Worm (Caenorhabditis elegans) whole organism, late embryonic: ENCODE data around the gene srz-94.

ENCODE experiments used
- C08G9.2 ChIP-seq: sonication (generic microtip); optimal IDR thresholded peaks from 2 replicates; lab custom pipeline; 2016; ENCODE audit warnings: mild to moderate bottlenecking, missing genetic modification characterization, moderate library complexity, missing compliant biosample characterization
- C38D4.7 ChIP-seq: fragments of 200-800 bp; sonication (Bioruptor generic); optimal IDR thresholded peaks from 2 replicates; lab custom pipeline; 2018; ENCODE audit warnings: mild to moderate bottlenecking, missing genetic modification characterization, moderate library complexity, missing compliant biosample characterization
- K02D7.2 ChIP-seq: sonication (generic microtip); optimal IDR thresholded peaks from 2 replicates; lab custom pipeline; 2017; ENCODE audit warnings: mild to moderate bottlenecking, missing genetic modification characterization, missing compliant biosample characterization
- K09A11.1 ChIP-seq: sonication (generic microtip); optimal IDR thresholded peaks from 2 replicates; lab custom pipeline; 2017; ENCODE audit warnings: antibody characterized with exemption, mild to moderate bottlenecking, missing genetic modification characterization, missing compliant biosample characterization; ENCODE audit not compliant: insufficient read depth
- ahr-1 ChIP-seq: sonication (generic microtip); optimal IDR thresholded peaks from 2 replicates; lab custom pipeline; 2016; ENCODE audit warnings: missing genetic modification characterization, missing compliant biosample characterization
- ama-1 ChIP-seq: fragments of 150-350 bp; optimal IDR thresholded peaks from 2 replicates; lab custom pipeline; 2014
- ceh-14 ChIP-seq: sonication (generic microtip); optimal IDR thresholded peaks from 2 replicates; lab custom pipeline; 2016; ENCODE audit warnings: missing genotype, missing genetic modification characterization, missing compliant biosample characterization
- ceh-2 ChIP-seq: sonication (generic microtip); optimal IDR thresholded peaks from 2 replicates; lab custom pipeline; 2016; ENCODE audit warnings: missing genotype, missing genetic modification characterization, missing compliant biosample characterization
- ceh-24 ChIP-seq: sonication (generic microtip); optimal IDR thresholded peaks from 2 replicates; lab custom pipeline; 2016; ENCODE audit warnings: mild to moderate bottlenecking, missing genetic modification characterization, missing compliant biosample characterization
- ceh-30 ChIP-seq: fragments of 150-350 bp; optimal IDR thresholded peaks from 2 replicates; lab custom pipeline; 2014; ENCODE audit warnings: missing biosample characterization, missing genetic modification characterization
- ceh-48 ChIP-seq: sonication (generic microtip); optimal IDR thresholded peaks from 2 replicates; lab custom pipeline; 2016; ENCODE audit warnings: missing genetic modification characterization, inconsistent platforms, missing compliant biosample characterization
- ceh-6 ChIP-seq: fragments of 200-800 bp; sonication (Bioruptor generic); optimal IDR thresholded peaks from 2 replicates; lab custom pipeline; 2018; ENCODE audit warnings: mild to moderate bottlenecking, missing genetic modification characterization, missing compliant biosample characterization
- ceh-9 ChIP-seq: sonication (generic microtip); optimal IDR thresholded peaks from 2 replicates; lab custom pipeline; 2016; ENCODE audit warnings: mild to moderate bottlenecking, missing genetic modification characterization, inconsistent platforms, missing compliant biosample characterization
- che-1 ChIP-seq: sonication (generic microtip); optimal IDR thresholded peaks from 2 replicates; lab custom pipeline; 2016; ENCODE audit warnings: mild to moderate bottlenecking, missing genetic modification characterization, missing compliant biosample characterization
- dmd-4 ChIP-seq: sonication (generic microtip); optimal IDR thresholded peaks from 2 replicates; lab custom pipeline; 2016; ENCODE audit warnings: borderline replicate concordance, missing genetic modification characterization, missing compliant biosample characterization
- dve-1 ChIP-seq: sonication (generic microtip); optimal IDR thresholded peaks from 2 replicates; lab custom pipeline; 2017; ENCODE audit warnings: antibody characterized with exemption, mild to moderate bottlenecking, missing genetic modification characterization, missing compliant biosample characterization
- elt-2 ChIP-seq: sonication (generic microtip); optimal IDR thresholded peaks from 2 replicates; lab custom pipeline; 2016; ENCODE audit warnings: missing genetic modification reagents, missing genetic modification characterization, missing compliant biosample characterization
- eyg-1 ChIP-seq: sonication (generic microtip); optimal IDR thresholded peaks from 2 replicates; lab custom pipeline; 2016; ENCODE audit warnings: missing genotype, missing genetic modification characterization, missing compliant biosample characterization
- fax-1 ChIP-seq: sonication (generic microtip); optimal IDR thresholded peaks from 2 replicates; lab custom pipeline; 2016; ENCODE audit warnings: missing genotype, missing genetic modification characterization, missing compliant biosample characterization
- fkh-10 ChIP-seq: fragments of 150-350 bp; optimal IDR thresholded peaks from 2 replicates; lab custom pipeline; 2014; ENCODE audit warnings: missing biosample characterization, missing genetic modification reagents, missing genetic modification characterization
- gmeb-2 ChIP-seq: sonication (generic microtip); optimal IDR thresholded peaks from 2 replicates; lab custom pipeline; 2016; ENCODE audit warnings: missing genetic modification characterization, inconsistent platforms, missing compliant biosample characterization
- hlh-13 ChIP-seq: fragments of 200-800 bp; sonication (Bioruptor generic); optimal IDR thresholded peaks from 2 replicates; lab custom pipeline; 2018; ENCODE audit warnings: mild to moderate bottlenecking, missing genetic modification characterization, missing compliant biosample characterization
- hlh-30 ChIP-seq: sonication (generic microtip); optimal IDR thresholded peaks from 2 replicates; lab custom pipeline; 2017; ENCODE audit warnings: antibody characterized with exemption, missing genetic modification characterization, missing compliant biosample characterization; ENCODE audit not compliant: insufficient read depth
- hlh-6 ChIP-seq: sonication (generic microtip); optimal IDR thresholded peaks from 2 replicates; lab custom pipeline; 2016; ENCODE audit warnings: missing genotype, missing genetic modification characterization, missing compliant biosample characterization
- hlh-8 ChIP-seq: sonication (generic microtip); optimal IDR thresholded peaks from 2 replicates; lab custom pipeline; 2016; ENCODE audit warnings: missing genotype, missing genetic modification characterization, missing compliant biosample characterization
- lim-6 ChIP-seq: sonication (generic microtip); optimal IDR thresholded peaks from 2 replicates; lab custom pipeline; 2016; ENCODE audit warnings: missing genetic modification characterization, missing compliant biosample characterization
- lin-11 ChIP-seq: fragments of 200-800 bp; sonication (Bioruptor generic); optimal IDR thresholded peaks from 2 replicates; lab custom pipeline; 2018; ENCODE audit warnings: mild to moderate bottlenecking, missing genetic modification characterization, missing compliant biosample characterization
- nhr-11 ChIP-seq: fragments of 150-350 bp; optimal IDR thresholded peaks from 2 replicates; lab custom pipeline; 2014; ENCODE audit warnings: missing biosample characterization, missing genetic modification characterization
- npax-4 ChIP-seq: sonication (generic microtip); optimal IDR thresholded peaks from 2 replicates; lab custom pipeline; 2016; ENCODE audit warnings: missing genetic modification characterization, missing compliant biosample characterization
- pat-9 ChIP-seq: fragments of 200-800 bp; sonication (Bioruptor generic); optimal IDR thresholded peaks from 2 replicates; lab custom pipeline; 2018; ENCODE audit warnings: mild to moderate bottlenecking, missing genetic modification characterization, moderate library complexity, missing compliant biosample characterization
- pha-2 ChIP-seq: sonication (generic microtip); optimal IDR thresholded peaks from 2 replicates; lab custom pipeline; 2017; ENCODE audit warnings: mild to moderate bottlenecking, missing genetic modification characterization, missing compliant biosample characterization
- pqm-1 ChIP-seq: sonication (generic microtip); optimal IDR thresholded peaks from 2 replicates; lab custom pipeline; 2016; ENCODE audit warnings: missing genetic modification characterization, missing compliant biosample characterization
- pros-1 ChIP-seq: fragments of 150-350 bp; optimal IDR thresholded peaks from 2 replicates; lab custom pipeline; 2014; ENCODE audit warnings: missing biosample characterization, missing genetic modification reagents, missing genetic modification characterization
- ref-2 ChIP-seq: sonication (generic microtip); optimal IDR thresholded peaks from 2 replicates; lab custom pipeline; 2016; ENCODE audit warnings: missing genetic modification characterization, missing compliant biosample characterization
- rnt-1 ChIP-seq: sonication (generic microtip); optimal IDR thresholded peaks from 2 replicates; lab custom pipeline; 2016; ENCODE audit warnings: missing genetic modification characterization, missing compliant biosample characterization
- sox-2 ChIP-seq: fragments of 200-800 bp; sonication (Bioruptor generic); IDR thresholded peaks from 2 replicates; pipeline ENCODE4 v1.3.6; 2022; ENCODE audit warnings: missing genetic modification reagents, missing genetic modification characterization, missing compliant biosample characterization
- tbx-7 ChIP-seq: sonication (generic microtip); optimal IDR thresholded peaks from 2 replicates; lab custom pipeline; 2016; ENCODE audit warnings: missing genotype, missing genetic modification characterization, missing compliant biosample characterization
- unc-3 ChIP-seq, 2 experiments: fragments of 200-800 bp in 1 of 2; sonication (Bioruptor generic) in 1 of 2; sonication (generic microtip) in 1 of 2; conservative IDR thresholded peaks in 1 of 2; optimal IDR thresholded peaks in 1 of 2; 2 replicates each; pipeline versions ENCODE4 v1.3.6 to Lab custom; 2016 to 2022; ENCODE audit warnings: missing compliant biosample characterization in 2 of 2, missing genetic modification characterization in 2 of 2, missing genetic modification reagents in 1 of 2
- unc-42 ChIP-seq: sonication (generic microtip); optimal IDR thresholded peaks from 2 replicates; lab custom pipeline; 2016; ENCODE audit warnings: missing genotype, missing genetic modification characterization, missing compliant biosample characterization
- unc-86 ChIP-seq: sonication (generic microtip); optimal IDR thresholded peaks from 2 replicates; lab custom pipeline; 2016; ENCODE audit warnings: missing genetic modification characterization, missing compliant biosample characterization
- zip-5 ChIP-seq: sonication (generic microtip); optimal IDR thresholded peaks from 2 replicates; lab custom pipeline; 2016; ENCODE audit warnings: missing genetic modification characterization, missing compliant biosample characterization

srz-94 gene

ce11 chrV:17075900-17076299 lies 40.1 kb upstream of the srz-94 start, which contains the start of gene str-125:
TSS of gene str-125 (minus strand) at chrV:17076000.
- TF ChIP-seq pha-2 (no peak), C38D4.7 (no peak), npax-4 (tag; lab: Kevin White, UChicago) (no peak), nhr-11 (tag; lab: Kevin White, UChicago) (no peak), lin-11 (tag; lab: Kevin White, UChicago) (no peak), unc-86 (no peak), tbx-7 (tag; lab: Kevin White, UChicago) (no peak), ceh-2 (no peak), unc-3 (GFP tag; conservative IDR thresholded peaks at IDR 0.05; lab: Robert Waterston, UW) (no peak), unc-3 (tag; optimal IDR thresholded peaks at IDR 0.05; lab: Kevin White, UChicago) (no peak), ceh-30 (tag; lab: Kevin White, UChicago) (no peak), pros-1 (no peak)

ce11 chrV:17071578-17071977 lies 35.8 kb upstream of the srz-94 start, which contains the start of gene srbc-14:
TSS of gene srbc-14 (minus strand) at chrV:17071678.
- no peak for TF ChIP-seq lim-6 (tag; lab: Kevin White, UChicago)
- no peak for TF ChIP-seq hlh-13 (GFP tag; lab: Kevin White, UChicago)
- TF ChIP-seq hlh-6 (tag; lab: Kevin White, UChicago) = no peak
- no peak for TF ChIP-seq che-1
- no peak for TF ChIP-seq K09A11.1
- TF ChIP-seq unc-86 = no peak
- TF ChIP-seq ceh-24 (tag; lab: Kevin White, UChicago) = no peak
- no peak for TF ChIP-seq C08G9.2 (tag; lab: Kevin White, UChicago)
- no peak for TF ChIP-seq ceh-6 (GFP tag; lab: Kevin White, UChicago)
- no peak for TF ChIP-seq ama-1 (lab: Kevin White, UChicago)
- TF ChIP-seq unc-42 (tag; lab: Kevin White, UChicago) = no peak
- TF ChIP-seq elt-2 (tag; lab: Kevin White, UChicago) = no peak
- TF ChIP-seq hlh-8 (tag; lab: Kevin White, UChicago) = no peak
- no peak for TF ChIP-seq ceh-9 (tag; lab: Kevin White, UChicago)
- no peak for TF ChIP-seq dmd-4 (tag; lab: Kevin White, UChicago)
- no peak for TF ChIP-seq hlh-30 (tag; lab: Kevin White, UChicago)
- TF ChIP-seq pqm-1 = no peak
- TF ChIP-seq gmeb-2 (tag; lab: Kevin White, UChicago) = no peak
- no peak for TF ChIP-seq rnt-1 (tag; lab: Kevin White, UChicago)

ce11 chrV:17068839-17069238 lies 33.1 kb upstream of the srz-94 start, which contains the start of gene T05E12.8:
TSS of gene T05E12.8 (plus strand) at chrV:17069139.
- TF ChIP-seq nhr-11 (tag; lab: Kevin White, UChicago) = no peak
- no peak for TF ChIP-seq pqm-1
- TF ChIP-seq fax-1 (tag; lab: Kevin White, UChicago) = no peak
- no peak for TF ChIP-seq ahr-1 (tag; lab: Kevin White, UChicago)
- TF ChIP-seq unc-3 (GFP tag; conservative IDR thresholded peaks at IDR 0.05; lab: Robert Waterston, UW) = no peak
- TF ChIP-seq unc-3 (tag; optimal IDR thresholded peaks at IDR 0.05; lab: Kevin White, UChicago) = no peak
- TF ChIP-seq ceh-48 (tag; lab: Kevin White, UChicago) = no peak
- no peak for TF ChIP-seq eyg-1 (tag; lab: Kevin White, UChicago)
- TF ChIP-seq K09A11.1 = no peak
- TF ChIP-seq sox-2 = no peak
- no peak for TF ChIP-seq zip-5 (tag; lab: Kevin White, UChicago)
- no peak for TF ChIP-seq pat-9 (tag; lab: Kevin White, UChicago)
- TF ChIP-seq ama-1 (lab: Kevin White, UChicago) = no peak
- no peak for TF ChIP-seq C08G9.2 (tag; lab: Kevin White, UChicago)
- no peak for TF ChIP-seq fkh-10
- TF ChIP-seq, all 69 proteins: peak for 0

ce11 chrV:17066634-17067033 lies 30.9 kb upstream of the srz-94 start:
- TF ChIP-seq K02D7.2 (tag; lab: Kevin White, UChicago) (no peak), unc-42 (tag; lab: Kevin White, UChicago) (no peak), ceh-6 (GFP tag; lab: Kevin White, UChicago) (no peak), fax-1 (tag; lab: Kevin White, UChicago) (no peak), dmd-4 (tag; lab: Kevin White, UChicago) (no peak), hlh-8 (tag; lab: Kevin White, UChicago) (no peak), elt-2 (tag; lab: Kevin White, UChicago) (no peak), ceh-2 (no peak), ref-2 (tag; lab: Kevin White, UChicago) (no peak), ceh-9 (tag; lab: Kevin White, UChicago) (no peak), ceh-14 (no peak), dve-1 (no peak), che-1 (no peak), lim-6 (tag; lab: Kevin White, UChicago) (no peak)
